Fruit fly (Drosophila melanogaster): ENCODE data around the gene Lamtor5.

DNA sequence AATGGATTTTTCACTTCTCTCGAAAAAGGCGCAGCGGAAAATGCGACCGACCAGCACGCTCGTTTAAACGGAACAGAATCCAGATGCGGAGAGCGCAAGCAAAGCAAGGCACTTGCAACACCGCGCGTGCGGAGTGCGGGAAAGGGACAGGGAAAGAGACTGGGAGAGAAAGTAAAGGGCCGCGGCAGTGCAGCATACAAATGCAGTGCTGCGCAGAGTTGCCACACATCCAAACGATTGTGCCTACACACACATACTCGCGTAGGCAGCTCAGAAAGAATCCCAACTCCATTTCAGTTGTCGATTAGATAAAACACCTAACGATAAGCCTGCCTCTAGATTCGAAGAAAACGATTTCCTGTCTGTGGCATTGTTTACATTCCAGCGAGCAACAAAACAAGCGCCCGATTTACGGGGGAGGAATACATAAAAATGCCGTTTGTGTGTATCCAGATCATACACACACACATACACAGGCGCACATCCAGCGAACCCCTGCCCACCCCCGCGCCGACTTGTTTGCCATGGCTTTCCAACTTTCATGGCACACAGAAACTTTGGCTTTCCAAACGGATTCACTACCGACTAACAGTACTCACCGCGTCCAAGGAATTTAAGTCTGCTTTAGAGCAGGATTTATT is 40.8 kb upstream of the Lamtor5 start:
- no peak for TF ChIP-seq EcR (GFP tag; optimal IDR thresholded peaks at IDR 0.05)
- TF ChIP-seq Dll (optimal IDR thresholded peaks at IDR 0.05), result peak; percentile 34
- TF ChIP-seq usp (GFP tag; optimal IDR thresholded peaks at IDR 0.05), result no peak
- TF ChIP-seq psq (optimal IDR thresholded peaks at IDR 0.05), result no peak

All from whole organism.